Worm (Caenorhabditis elegans): ENCODE results near the gene idpp-6.

idpp-6 gene

ce11 chrX:6806463-6806862 lies 23.5 kb downstream of the idpp-6 start, which contains the start of gene atg-2:
atg-2 (plus strand) TSS chrX:6806763.
- TF ChIP-seq efl-1 (optimal IDR thresholded peaks at IDR 0.05), result no peak
- peak in 1 of 2 experiments; percentile 77 for TF ChIP-seq efl-1 (GFP tag; optimal IDR thresholded peaks at IDR 0.05 in 1 of 2)
- no peak for TF ChIP-seq Y116A8C.19 (tag; optimal IDR thresholded peaks at IDR 0.05; ENCODE audit: borderline replicate concordance)

- peak; percentile 40 for TF ChIP-seq nhr-85 (tag)
- peak in 1 of 3 experiments; percentile 24 for TF ChIP-seq dpl-1 (GFP tag; optimal IDR thresholded peaks at IDR 0.05)
- no peak for TF ChIP-seq nhr-237 (tag; optimal IDR thresholded peaks at IDR 0.05)
- TF ChIP-seq sox-4 (tag; optimal IDR thresholded peaks at IDR 0.05), result no peak
- TF ChIP-seq elt-3 (tag; optimal IDR thresholded peaks at IDR 0.05), result peak in 2 of 6 experiments; percentile 10 to 39
- TF ChIP-seq lsy-2 (tag; optimal IDR thresholded peaks at IDR 0.05), result peak; percentile 9 to 20
- TF ChIP-seq nhr-20 (tag; optimal IDR thresholded peaks at IDR 0.05), result peak; percentile 70
- peak; percentile 23 for TF ChIP-seq irx-1 (tag; optimal IDR thresholded peaks at IDR 0.05)
- TF ChIP-seq lin-35 (GFP tag; optimal IDR thresholded peaks at IDR 0.05), result peak in 1 of 2 experiments; percentile 64
- TF ChIP-seq efl-1 (optimal IDR thresholded peaks at IDR 0.05), result no peak
- TF ChIP-seq efl-1 (GFP tag; optimal IDR thresholded peaks at IDR 0.05 in 1 of 2), result peak; percentile 6 to 31
- no peak for TF ChIP-seq egl-27 (tag; optimal IDR thresholded peaks at IDR 0.05)
- TF ChIP-seq lin-14 (GFP tag; optimal IDR thresholded peaks at IDR 0.05), result peak; percentile 34
- peak; percentile 6 for TF ChIP-seq C16A3.4 (tag; optimal IDR thresholded peaks at IDR 0.05)
- TF ChIP-seq ama-1 (optimal IDR thresholded peaks at IDR 0.05), result no peak
- TF ChIP-seq mep-1 (tag; optimal IDR thresholded peaks at IDR 0.05), result peak; percentile 25
- no peak for TF ChIP-seq snpc-4 (tag; optimal IDR thresholded peaks at IDR 0.05)
- peak; percentile 29 for TF ChIP-seq nhr-90 (tag; optimal IDR thresholded peaks at IDR 0.05; ENCODE audit: poor library complexity)
- TF ChIP-seq swsn-7 (tag; optimal IDR thresholded peaks at IDR 0.05), result no peak
- peak; percentile 18 for TF ChIP-seq rnt-1 (tag; optimal IDR thresholded peaks at IDR 0.05)
- peak; percentile 52 for TF ChIP-seq elt-2 (tag; optimal IDR thresholded peaks at IDR 0.05)
- TF ChIP-seq nhr-71 (tag; optimal IDR thresholded peaks at IDR 0.05), result peak; percentile 44
- TF ChIP-seq unc-130 (tag; optimal IDR thresholded peaks at IDR 0.05), result peak; percentile 77
- TF ChIP-seq blmp-1 (tag; optimal IDR thresholded peaks at IDR 0.05), result peak; percentile 6
Measured at ce11 chrX:6807137-6807861, 24.3 kb downstream of the idpp-6 start.

ce11 chrX:6808239-6808638 lies 25.3 kb downstream of the idpp-6 start:
- TF ChIP-seq alr-1 (tag; optimal IDR thresholded peaks at IDR 0.05; ENCODE audit: borderline replicate concordance) (no peak), unc-86 (tag; optimal IDR thresholded peaks at IDR 0.05) (no peak), blmp-1 (tag; optimal IDR thresholded peaks at IDR 0.05) (peak; percentile 93), C04F5.9 (tag; optimal IDR thresholded peaks at IDR 0.05) (no peak), elt-3 (tag; optimal IDR thresholded peaks at IDR 0.05) (no peak), lin-14 (GFP tag; optimal IDR thresholded peaks at IDR 0.05) (peak; percentile 63), nhr-28 (tag; optimal IDR thresholded peaks at IDR 0.05) (no peak), isw-1 (GFP tag; IDR thresholded peaks at IDR 0.05) (no peak), lsy-2 (tag; optimal IDR thresholded peaks at IDR 0.05) (peak in 1 of 2 experiments; percentile 2), lin-15B (tag; optimal IDR thresholded peaks at IDR 0.05) (no peak), nhr-76 (tag; optimal IDR thresholded peaks at IDR 0.05) (peak; percentile 8), irx-1 (tag; optimal IDR thresholded peaks at IDR 0.05) (no peak), fkh-4 (tag; optimal IDR thresholded peaks at IDR 0.05; ENCODE audit: borderline replicate concordance) (no peak), rnt-1 (tag; optimal IDR thresholded peaks at IDR 0.05) (peak; percentile 66), nhr-85 (tag) (peak; percentile 83), grh-1 (GFP tag; IDR thresholded peaks at IDR 0.05) (peak; percentile 84), dpl-1 (GFP tag; optimal IDR thresholded peaks at IDR 0.05) (peak in 1 of 3 experiments; percentile 4), nhr-20 (tag; optimal IDR thresholded peaks at IDR 0.05) (no peak), skn-1 (tag; optimal IDR thresholded peaks at IDR 0.05) (no peak), zip-4 (GFP tag; optimal IDR thresholded peaks at IDR 0.05) (no peak), mep-1 (tag; optimal IDR thresholded peaks at IDR 0.05) (no peak), ceh-8 (GFP tag; optimal IDR thresholded peaks at IDR 0.05) (no peak), pag-3 (tag; optimal IDR thresholded peaks at IDR 0.05; ENCODE audit: borderline replicate concordance, insufficient read depth) (peak; percentile 25), C34B4.2 (tag; optimal IDR thresholded peaks at IDR 0.05) (no peak), efl-1 (optimal IDR thresholded peaks at IDR 0.05) (no peak), efl-1 (GFP tag; optimal IDR thresholded peaks at IDR 0.05 in 1 of 2) (peak in 1 of 2 experiments; percentile 9), ztf-4 (tag; optimal IDR thresholded peaks at IDR 0.05) (no peak)
